Fruit fly (Drosophila melanogaster) whole organism, embryonic: ENCODE data around the gene Rcd5.
A peak's percentile ranks its signal among the peaks of the same experiment; 100 is the strongest.

ENCODE experiments used
- Adf1 ChIP-seq: fragments of 200-800 bp; sonication (Bioruptor generic); IDR thresholded peaks from 2 replicates; pipeline ENCODE4 v1.3.6; 2022; ENCODE audit warnings: missing biosample characterization, missing genetic modification characterization
- Awh ChIP-seq: fragments of 200-800 bp; sonication (Bioruptor generic); IDR thresholded peaks from 2 replicates; pipeline ENCODE4, ENCODE4 v1.3.6; 2022; ENCODE audit warnings: missing biosample characterization, missing genetic modification characterization
- CG10654 ChIP-seq: fragments of 200-800 bp; sonication (Bioruptor generic); optimal IDR thresholded peaks from 2 replicates; lab custom pipeline; 2016; ENCODE audit warnings: missing biosample characterization, missing genetic modification characterization
- CG11456 ChIP-seq: fragments of 200-800 bp; sonication (Bioruptor generic); IDR thresholded peaks from 3 replicates; pipeline ENCODE4 v1.3.6; 2022; ENCODE audit warnings: missing biosample characterization, missing genetic modification characterization
- CG11560 ChIP-seq: fragments of 200-800 bp; sonication (Bioruptor generic); IDR thresholded peaks from 3 replicates; pipeline ENCODE4 v1.3.6; 2022; ENCODE audit warnings: missing biosample characterization, missing genetic modification characterization
- CG11723 ChIP-seq: fragments of 200-800 bp; sonication (Bioruptor generic); optimal IDR thresholded peaks from 2 replicates; lab custom pipeline; 2017; ENCODE audit warnings: missing biosample characterization, mild to moderate bottlenecking, missing genetic modification characterization
- CG1233 ChIP-seq: fragments of 200-800 bp; sonication (Bioruptor generic); optimal IDR thresholded peaks from 4 replicates; lab custom pipeline; 2018; ENCODE audit warnings: missing biosample characterization, mild to moderate bottlenecking, missing genetic modification characterization
- CG14050 ChIP-seq: fragments of 200-800 bp; sonication (Bioruptor generic); IDR thresholded peaks from 3 replicates; pipeline ENCODE4 v1.3.6; 2022; ENCODE audit warnings: missing biosample characterization, missing genetic modification characterization
- CG14441 ChIP-seq: fragments of 200-800 bp; sonication (Bioruptor generic); IDR thresholded peaks from 2 replicates; pipeline ENCODE4 v1.3.6; 2022; ENCODE audit warnings: missing biosample characterization, missing genetic modification characterization
- CG15269 ChIP-seq: fragments of 200-800 bp; sonication (Bioruptor generic); optimal IDR thresholded peaks from 2 replicates; lab custom pipeline; 2018; ENCODE audit warnings: missing biosample characterization, mild to moderate bottlenecking, missing genetic modification characterization, moderate library complexity
- CG1529 ChIP-seq: fragments of 200-800 bp; sonication (Bioruptor generic); optimal IDR thresholded peaks from 3 replicates; lab custom pipeline; 2018; ENCODE audit warnings: missing biosample characterization, missing genetic modification characterization
- CG15696 ChIP-seq: fragments of 200-800 bp; sonication (Bioruptor generic); optimal IDR thresholded peaks from 2 replicates; lab custom pipeline; 2019; ENCODE audit warnings: missing biosample characterization, mild to moderate bottlenecking, missing genetic modification characterization, moderate library complexity
- CG1832 ChIP-seq: fragments of 200-800 bp; sonication (Bioruptor generic); optimal IDR thresholded peaks from 2 replicates; lab custom pipeline; 2017; ENCODE audit warnings: missing biosample characterization, mild to moderate bottlenecking, missing genetic modification characterization, inconsistent platforms
- CG2199 ChIP-seq: fragments of 200-800 bp; sonication (Bioruptor generic); IDR thresholded peaks from 3 replicates; pipeline ENCODE4 v1.3.6; 2022; ENCODE audit warnings: missing biosample characterization, missing genetic modification characterization
- CG2202 ChIP-seq: fragments of 200-800 bp; sonication (Bioruptor generic); optimal IDR thresholded peaks from 2 replicates; lab custom pipeline; 2018; ENCODE audit warnings: missing biosample characterization, mild to moderate bottlenecking, missing genetic modification characterization
- CG3281 ChIP-seq: fragments of 200-800 bp; sonication (Bioruptor generic); optimal IDR thresholded peaks from 3 replicates; lab custom pipeline; 2017; ENCODE audit warnings: missing biosample characterization, mild to moderate bottlenecking, missing genetic modification characterization
- CG3407 ChIP-seq: fragments of 200-800 bp; sonication (Bioruptor generic); optimal IDR thresholded peaks from 2 replicates; lab custom pipeline; 2018; ENCODE audit warnings: missing biosample characterization, mild to moderate bottlenecking, missing genetic modification characterization
- CG4404 ChIP-seq: fragments of 200-800 bp; sonication (Bioruptor generic); IDR thresholded peaks from 2 replicates; pipeline ENCODE4 v1.3.6; 2022; ENCODE audit warnings: missing biosample characterization, missing genetic modification characterization
- CG4730 ChIP-seq: fragments of 200-800 bp; sonication (Bioruptor generic); IDR thresholded peaks from 2 replicates; pipeline ENCODE4 v1.3.6; 2022; ENCODE audit warnings: missing biosample characterization, missing genetic modification characterization
- CG5245 ChIP-seq: fragments of 200-800 bp; sonication (Bioruptor generic); optimal IDR thresholded peaks from 3 replicates; lab custom pipeline; 2016; ENCODE audit warnings: missing biosample characterization, missing genetic modification characterization
- CG7357 ChIP-seq: fragments of 200-800 bp; sonication (Bioruptor generic); IDR thresholded peaks from 3 replicates; pipeline ENCODE4 v1.3.6; 2022; ENCODE audit warnings: missing biosample characterization, missing genetic modification characterization
- CG7745 ChIP-seq: fragments of 200-800 bp; sonication (Bioruptor generic); optimal IDR thresholded peaks from 2 replicates; lab custom pipeline; 2018; ENCODE audit warnings: missing biosample characterization, mild to moderate bottlenecking, missing genetic modification characterization, moderate library complexity
- CG8388 ChIP-seq: fragments of 200-800 bp; sonication (Bioruptor generic); optimal IDR thresholded peaks from 2 replicates; lab custom pipeline; 2019; ENCODE audit warnings: missing biosample characterization, mild to moderate bottlenecking, missing genetic modification characterization, moderate library complexity
- CG9215 ChIP-seq: fragments of 200-800 bp; sonication (Bioruptor generic); IDR thresholded peaks from 2 replicates; pipeline ENCODE4 v1.3.6; 2022; ENCODE audit warnings: missing biosample characterization, missing genetic modification characterization
- Camta ChIP-seq: fragments of 200-800 bp; sonication (Bioruptor generic); optimal IDR thresholded peaks from 2 replicates; lab custom pipeline; 2016; ENCODE audit warnings: missing biosample characterization, missing genetic modification characterization
- Chrac-16 ChIP-seq: fragments of 200-800 bp; sonication (Bioruptor generic); optimal IDR thresholded peaks from 3 replicates; lab custom pipeline; 2016; ENCODE audit warnings: missing biosample characterization, missing genetic modification characterization
- Dbx ChIP-seq: fragments of 200-800 bp; sonication (Bioruptor generic); IDR thresholded peaks from 3 replicates; pipeline ENCODE4 v1.3.6; 2022; ENCODE audit warnings: missing biosample characterization, missing genetic modification characterization
- Dip3 ChIP-seq: fragments of 200-800 bp; sonication (Bioruptor generic); optimal IDR thresholded peaks from 3 replicates; lab custom pipeline; 2016; ENCODE audit warnings: missing biosample characterization, missing genetic modification characterization
- Dref ChIP-seq: fragments of 200-800 bp; sonication (Bioruptor generic); IDR thresholded peaks from 2 replicates; pipeline ENCODE4 v1.3.6; 2022; ENCODE audit warnings: missing biosample characterization, missing genetic modification characterization
- HHEX ChIP-seq: fragments of 200-800 bp; sonication (Bioruptor generic); optimal IDR thresholded peaks from 3 replicates; lab custom pipeline; 2017; ENCODE audit warnings: missing biosample characterization, mild to moderate bottlenecking, missing genetic modification characterization, missing genetic modification reagents
- HLH54F ChIP-seq: fragments of 200-800 bp; sonication (Bioruptor generic); optimal IDR thresholded peaks from 3 replicates; lab custom pipeline; 2016; ENCODE audit warnings: missing biosample characterization, missing genetic modification characterization
- Lim3 ChIP-seq: fragments of 200-800 bp; sonication (Bioruptor generic); IDR thresholded peaks from 2 replicates; pipeline ENCODE4 v1.3.6; 2022; ENCODE audit warnings: missing biosample characterization, missing genetic modification characterization
- cad ChIP-seq: fragments of >200 bp; optimal IDR thresholded peaks from 2 replicates; lab custom pipeline; 2017; ENCODE audit warnings: missing biosample characterization, missing genetic modification characterization
- cg ChIP-seq: fragments of 200-800 bp; sonication (Bioruptor generic); optimal IDR thresholded peaks from 3 replicates; lab custom pipeline; 2019; ENCODE audit warnings: missing biosample characterization, mild to moderate bottlenecking, missing genetic modification characterization, moderate library complexity
- chn ChIP-seq: fragments of 200-800 bp; sonication (Bioruptor generic); optimal IDR thresholded peaks from 2 replicates; lab custom pipeline; 2016; ENCODE audit warnings: missing biosample characterization, missing genetic modification characterization
- emc ChIP-seq: fragments of 200-800 bp; sonication (Bioruptor generic); optimal IDR thresholded peaks from 2 replicates; lab custom pipeline; 2016; ENCODE audit warnings: missing biosample characterization, missing genetic modification characterization
- knrl ChIP-seq: fragments of 200-800 bp; sonication (Bioruptor generic); IDR thresholded peaks from 3 replicates; pipeline ENCODE4 v1.3.6; 2022; ENCODE audit warnings: missing biosample characterization, missing genetic modification characterization; ENCODE audit not compliant: partially characterized antibody
- lola ChIP-seq, 3 experiments: fragments of >200 bp in 2 of 3; fragments of 200-800 bp in 1 of 3; sonication (Bioruptor generic) in 1 of 3; optimal IDR thresholded peaks; 2 replicates each; lab custom pipeline; 2017 to 2019; ENCODE audit warnings: missing biosample characterization in 3 of 3, missing genetic modification characterization in 3 of 3, mild to moderate bottlenecking in 1 of 3, moderate library complexity in 1 of 3
- maf-S ChIP-seq: fragments of 200-800 bp; sonication (Bioruptor generic); optimal IDR thresholded peaks from 2 replicates; lab custom pipeline; 2016; ENCODE audit warnings: missing biosample characterization, missing genetic modification characterization
- mld ChIP-seq: fragments of 200-800 bp; sonication (Bioruptor generic); IDR thresholded peaks from 3 replicates; pipeline ENCODE4 v1.3.6; 2022; ENCODE audit warnings: missing biosample characterization, missing genetic modification characterization; ENCODE audit not compliant: partially characterized antibody
- nau ChIP-seq: fragments of 200-800 bp; sonication (Bioruptor generic); optimal IDR thresholded peaks from 3 replicates; lab custom pipeline; 2017; ENCODE audit warnings: missing biosample characterization, mild to moderate bottlenecking, missing genetic modification characterization, missing genetic modification reagents
- org-1 ChIP-seq: fragments of 200-800 bp; sonication (Bioruptor generic); optimal IDR thresholded peaks from 2 replicates; lab custom pipeline; 2017; ENCODE audit warnings: missing biosample characterization, missing genetic modification characterization
- pb ChIP-seq: fragments of 200-800 bp; sonication (Bioruptor generic); optimal IDR thresholded peaks from 3 replicates; lab custom pipeline; 2016; ENCODE audit warnings: missing biosample characterization, missing genetic modification characterization
- phol ChIP-seq: fragments of 200-800 bp; sonication (Bioruptor generic); optimal IDR thresholded peaks from 3 replicates; lab custom pipeline; 2018; ENCODE audit warnings: missing biosample characterization, mild to moderate bottlenecking, missing genetic modification characterization, moderate library complexity
- sc ChIP-seq, 3 experiments: fragments of >200 bp in 2 of 3; fragments of 200-800 bp in 1 of 3; sonication (Bioruptor generic) in 1 of 3; optimal IDR thresholded peaks; 2 replicates in 2 of 3; 3 replicates in 1 of 3; lab custom pipeline; 2017; ENCODE audit warnings: mild to moderate bottlenecking in 1 of 3, missing biosample characterization in 1 of 3, missing genetic modification characterization in 1 of 3, missing genetic modification reagents in 1 of 3
- seq ChIP-seq: fragments of 200-800 bp; sonication (Bioruptor generic); IDR thresholded peaks from 2 replicates; pipeline ENCODE4 v1.3.6; 2022; ENCODE audit warnings: missing biosample characterization, missing genetic modification characterization
- sr ChIP-seq: fragments of 200-800 bp; sonication (Bioruptor generic); IDR thresholded peaks from 3 replicates; pipeline ENCODE4 v1.3.6; 2022; ENCODE audit warnings: missing biosample characterization, missing genetic modification characterization
- usp ChIP-seq: fragments of >200 bp; optimal IDR thresholded peaks from 2 replicates; lab custom pipeline; 2017; ENCODE audit warnings: missing biosample characterization, missing genetic modification characterization
- wdn ChIP-seq: fragments of 200-800 bp; sonication (Bioruptor generic); IDR thresholded peaks from 2 replicates; pipeline ENCODE4 v1.3.6; 2022; ENCODE audit warnings: missing biosample characterization, missing genetic modification characterization

Gene Rcd5

dm6 chr3L:4070221-4070995 is 30.1 kb downstream of the Rcd5 start (continued):
- TF ChIP-seq cad (no peak), chn (GFP tag; lab: Kevin White, UChicago) (peak; percentile 90), Dip3 (GFP tag; lab: Kevin White, UChicago) (peak; percentile 95), mld (no peak), CG5245 (GFP tag; lab: Kevin White, UChicago) (peak; percentile 71), HLH54F (GFP tag; lab: Kevin White, UChicago) (peak; percentile 87), CG7357 (peak; percentile 87), CG4730 (GFP tag; lab: Robert Waterston, UW) (peak; percentile 90), CG1832 (GFP tag; lab: Kevin White, UChicago) (no peak), pb (peak; percentile 88), lola (GFP tag; optimal IDR thresholded peaks at IDR 0.05; lab: Kevin White, UChicago) (peak in 1 of 3 experiments; percentile 25), org-1 (GFP tag; lab: Kevin White, UChicago) (peak; percentile 63), CG1529 (GFP tag; lab: Kevin White, UChicago) (peak; percentile 68), cg (GFP tag; lab: Kevin White, UChicago) (no peak), Dref (peak; percentile 20; the same call in 1 of the 2 replicates), maf-S (GFP tag; lab: Kevin White, UChicago) (peak; percentile 86), wdn (GFP tag; lab: Robert Waterston, UW) (peak; percentile 88), Chrac-16 (GFP tag; lab: Kevin White, UChicago) (peak; percentile 83), CG14050 (GFP tag; lab: Robert Waterston, UW) (peak; percentile 90), CG1233 (peak; percentile 69), CG9215 (peak; percentile 82), CG7745 (no peak), Camta (peak; percentile 66), CG10654 (GFP tag; lab: Kevin White, UChicago) (peak; percentile 77), nau (GFP tag; lab: Kevin White, UChicago) (no peak), CG15269 (tag; lab: Kevin White, UChicago) (peak; percentile 92), HHEX (GFP tag; lab: Kevin White, UChicago) (peak; percentile 85), CG11723 (peak; percentile 49), CG8388 (GFP tag; lab: Kevin White, UChicago) (peak; percentile 79), usp (GFP tag; lab: Kevin White, UChicago) (no peak), Lim3 (GFP tag; lab: Robert Waterston, UW) (peak; percentile 75), phol (tag; lab: Kevin White, UChicago) (peak; percentile 80), knrl (GFP tag; lab: Robert Waterston, UW) (no peak), sc (optimal IDR thresholded peaks at IDR 0.05; lab: Kevin White, UChicago) (no peak), sc (GFP tag; optimal IDR thresholded peaks at IDR 0.05; lab: Kevin White, UChicago) (peak; percentile 69), CG11456 (peak; percentile 97), CG3281 (GFP tag; lab: Kevin White, UChicago) (peak; percentile 79), Awh (GFP tag; lab: Robert Waterston, UW) (peak; percentile 90), CG14441 (GFP tag; lab: Robert Waterston, UW) (peak; percentile 90), CG15696 (tag; lab: Kevin White, UChicago) (peak; percentile 18), seq (GFP tag; lab: Robert Waterston, UW) (peak; percentile 90), CG2199 (GFP tag; lab: Robert Waterston, UW) (no peak), sr (GFP tag; lab: Robert Waterston, UW) (peak; percentile 79; the same call in 2 of the 3 replicates), CG3407 (GFP tag; lab: Kevin White, UChicago) (peak; percentile 62), emc (peak; percentile 84), CG2202 (tag; lab: Kevin White, UChicago) (no peak), Adf1 (GFP tag; lab: Robert Waterston, UW) (peak; percentile 74), CG4404 (peak; percentile 75), CG11560 (tag; lab: Robert Waterston, UW) (peak; percentile 82), Dbx (GFP tag; lab: Robert Waterston, UW) (peak; percentile 94)
